Worm (Caenorhabditis elegans) whole organism, young adult: Measurements from ENCODE around the gene ZK1320.3.

Experiments used
- B0035.1 ChIP-seq: sonication (generic microtip); optimal IDR thresholded peaks from 2 replicates; lab custom pipeline; 2016; ENCODE audit warnings: missing genetic modification characterization, mild to moderate bottlenecking, missing compliant biosample characterization, missing genotype, missing genetic modification reagents
- C17E4.6 ChIP-seq: fragments of 200-800 bp; sonication (Bioruptor generic); IDR thresholded peaks from 2 replicates; pipeline ENCODE4 v1.3.6; 2022; ENCODE audit warnings: missing genetic modification reagents, missing genetic modification characterization, missing compliant biosample characterization
- D2030.7 ChIP-seq: fragments of 200-800 bp; sonication (Bioruptor generic); IDR thresholded peaks from 2 replicates; pipeline ENCODE4 v1.3.6; 2022; ENCODE audit warnings: missing genetic modification reagents, missing genetic modification characterization, missing compliant biosample characterization
- F10E7.11 ChIP-seq: sonication (generic microtip); optimal IDR thresholded peaks from 2 replicates; lab custom pipeline; 2017; ENCODE audit warnings: mild to moderate bottlenecking, missing genetic modification characterization, moderate library complexity, missing compliant biosample characterization
- F22D6.2 ChIP-seq: sonication (generic microtip); optimal IDR thresholded peaks from 2 replicates; lab custom pipeline; 2016; ENCODE audit warnings: mild to moderate bottlenecking, missing genetic modification characterization, missing compliant biosample characterization
- F23B12.7 ChIP-seq: sonication (generic microtip); optimal IDR thresholded peaks from 2 replicates; lab custom pipeline; 2017; ENCODE audit warnings: missing genetic modification characterization, mild to moderate bottlenecking, missing compliant biosample characterization, antibody characterized with exemption, moderate library complexity; ENCODE audit not compliant: insufficient read depth
- F37B4.10 ChIP-seq: fragments of 200-800 bp; sonication (Bioruptor generic); IDR thresholded peaks from 2 replicates; pipeline ENCODE4 v1.3.6; 2022; ENCODE audit warnings: missing genetic modification characterization, missing compliant biosample characterization
- F49E8.2 ChIP-seq: sonication (generic microtip); optimal IDR thresholded peaks from 3 replicates; lab custom pipeline; 2017; ENCODE audit warnings: missing genetic modification characterization, mild to moderate bottlenecking, missing compliant biosample characterization, antibody characterized with exemption, moderate library complexity; ENCODE audit not compliant: insufficient read depth
- ZK185.1 ChIP-seq: sonication (generic microtip); optimal IDR thresholded peaks from 2 replicates; lab custom pipeline; 2016; ENCODE audit warnings: mild to moderate bottlenecking, missing genetic modification characterization, missing compliant biosample characterization; ENCODE audit not compliant: poor library complexity, severe bottlenecking
- akir-1 ChIP-seq: fragments of 200-800 bp; sonication (Bioruptor generic); optimal IDR thresholded peaks from 2 replicates; lab custom pipeline; 2018; ENCODE audit warnings: mild to moderate bottlenecking, missing genetic modification characterization, moderate library complexity, missing compliant biosample characterization
- ama-1 ChIP-seq, 3 experiments: fragments of 150-350 bp in 1 of 3; sonication (generic microtip) in 2 of 3; optimal IDR thresholded peaks; 2 replicates each; lab custom pipeline; 2014 to 2018; ENCODE audit warnings: missing biosample characterization in 2 of 3, missing genetic modification characterization in 2 of 3, missing genetic modification reagents in 2 of 3
- aptf-2 ChIP-seq: fragments of 200-800 bp; sonication (Bioruptor generic); conservative IDR thresholded peaks from 2 replicates; pipeline ENCODE4 v1.3.6; 2022; ENCODE audit warnings: missing genetic modification reagents, missing genetic modification characterization, missing compliant biosample characterization
- attf-3 ChIP-seq: fragments of 200-800 bp; sonication (Bioruptor generic); conservative IDR thresholded peaks from 2 replicates; pipeline ENCODE4 v1.3.6; 2022; ENCODE audit warnings: missing genetic modification reagents, missing genetic modification characterization, missing compliant biosample characterization
- ccch-3 ChIP-seq: fragments of 200-800 bp; sonication (Bioruptor generic); optimal IDR thresholded peaks from 2 replicates; lab custom pipeline; 2018; ENCODE audit warnings: mild to moderate bottlenecking, missing genetic modification characterization, missing compliant biosample characterization
- cebp-1 ChIP-seq, 2 experiments: fragments of 200-800 bp in 1 of 2; sonication (Bioruptor generic) in 1 of 2; sonication (generic microtip) in 1 of 2; IDR thresholded peaks in 1 of 2; optimal IDR thresholded peaks in 1 of 2; 2 replicates each; pipeline versions ENCODE4 v1.3.6 to Lab custom; 2017 to 2022; ENCODE audit warnings: missing compliant biosample characterization in 2 of 2, missing genetic modification characterization in 2 of 2, mild to moderate bottlenecking in 1 of 2, missing genetic modification reagents in 1 of 2, moderate library complexity in 1 of 2
- ceh-91 ChIP-seq: fragments of 200-800 bp; sonication (Bioruptor generic); IDR thresholded peaks from 2 replicates; pipeline ENCODE4 v1.3.6; 2022; ENCODE audit warnings: missing genetic modification reagents, missing genetic modification characterization, missing compliant biosample characterization
- dpff-1 ChIP-seq: sonication (generic microtip); optimal IDR thresholded peaks from 2 replicates; lab custom pipeline; 2017; ENCODE audit warnings: mild to moderate bottlenecking, missing genetic modification characterization, missing compliant biosample characterization
- efl-1 ChIP-seq: fragments of 150-350 bp; optimal IDR thresholded peaks from 2 replicates; lab custom pipeline; 2014; ENCODE audit warnings: missing biosample characterization, missing genetic modification reagents, missing genetic modification characterization
- egl-18 ChIP-seq: fragments of 200-800 bp; sonication (Bioruptor generic); IDR thresholded peaks from 2 replicates; pipeline ENCODE4 v1.3.6; 2022; ENCODE audit warnings: missing genetic modification reagents, missing genetic modification characterization, missing compliant biosample characterization
- ets-4 ChIP-seq: fragments of 200-800 bp; sonication (Bioruptor generic); optimal IDR thresholded peaks from 2 replicates; lab custom pipeline; 2018; ENCODE audit warnings: mild to moderate bottlenecking, missing genetic modification characterization, missing compliant biosample characterization
- fkh-3 ChIP-seq: sonication (generic microtip); optimal IDR thresholded peaks from 2 replicates; lab custom pipeline; 2016; ENCODE audit warnings: mild to moderate bottlenecking, missing genetic modification characterization, missing compliant biosample characterization
- him-1 ChIP-seq: sonication (generic microtip); optimal IDR thresholded peaks from 2 replicates; lab custom pipeline; 2016; ENCODE audit warnings: missing genotype, missing genetic modification reagents, missing genetic modification characterization, missing compliant biosample characterization
- hmg-1.2 ChIP-seq: fragments of 200-800 bp; sonication (Bioruptor generic); IDR thresholded peaks from 2 replicates; pipeline ENCODE4 v1.3.6; 2022; ENCODE audit warnings: missing genetic modification reagents, missing genetic modification characterization, missing compliant biosample characterization
- hmg-20 ChIP-seq: fragments of 200-800 bp; sonication (Bioruptor generic); IDR thresholded peaks from 2 replicates; pipeline ENCODE4 v1.3.6; 2022; ENCODE audit warnings: missing genetic modification reagents, missing genetic modification characterization, missing compliant biosample characterization
- lin-54 ChIP-seq: fragments of 200-800 bp; sonication (Bioruptor generic); optimal IDR thresholded peaks from 2 replicates; lab custom pipeline; 2018; ENCODE audit warnings: mild to moderate bottlenecking, missing genetic modification characterization, missing compliant biosample characterization
- lsl-1 ChIP-seq: fragments of 200-800 bp; sonication (Bioruptor generic); optimal IDR thresholded peaks from 2 replicates; lab custom pipeline; 2018; ENCODE audit warnings: mild to moderate bottlenecking, missing genetic modification characterization, moderate library complexity, missing compliant biosample characterization
- madf-6 ChIP-seq: fragments of 200-800 bp; sonication (Bioruptor generic); IDR thresholded peaks from 2 replicates; pipeline ENCODE4 v1.3.6; 2022; ENCODE audit warnings: missing genetic modification reagents, missing genetic modification characterization, missing compliant biosample characterization
- madf-8 ChIP-seq: fragments of 200-800 bp; sonication (Bioruptor generic); conservative IDR thresholded peaks from 2 replicates; pipeline ENCODE4 v1.3.6; 2022; ENCODE audit warnings: missing genetic modification reagents, missing genetic modification characterization, missing compliant biosample characterization
- nfya-2 ChIP-seq: fragments of 200-800 bp; sonication (Bioruptor generic); IDR thresholded peaks from 2 replicates; pipeline ENCODE4 v1.3.6; 2022; ENCODE audit warnings: missing genetic modification reagents, missing genetic modification characterization, missing compliant biosample characterization
- nhr-27 ChIP-seq: fragments of 200-800 bp; sonication (Bioruptor generic); optimal IDR thresholded peaks from 2 replicates; lab custom pipeline; 2018; ENCODE audit warnings: mild to moderate bottlenecking, missing genetic modification characterization, moderate library complexity, missing compliant biosample characterization
- nhr-80 ChIP-seq: sonication (generic microtip); optimal IDR thresholded peaks from 2 replicates; lab custom pipeline; 2016; ENCODE audit warnings: missing genetic modification characterization, missing compliant biosample characterization
- rec-8 ChIP-seq, 2 experiments: sonication (generic microtip); optimal IDR thresholded peaks; 2 replicates each; lab custom pipeline; 2016; ENCODE audit warnings: mild to moderate bottlenecking in 2 of 2, missing genetic modification characterization in 2 of 2, missing genetic modification reagents in 2 of 2, missing genotype in 2 of 2, missing biosample characterization in 1 of 2, missing compliant biosample characterization in 1 of 2, moderate library complexity in 1 of 2
- sdz-38 ChIP-seq: sonication (generic microtip); optimal IDR thresholded peaks from 2 replicates; lab custom pipeline; 2016; ENCODE audit warnings: missing genotype, missing genetic modification characterization, missing compliant biosample characterization
- sea-2 ChIP-seq: fragments of 200-800 bp; sonication (Bioruptor generic); IDR thresholded peaks from 2 replicates; pipeline ENCODE4 v1.3.6; 2022; ENCODE audit warnings: missing genetic modification characterization, missing compliant biosample characterization
- snpc-1.3 ChIP-seq: sonication (generic microtip); optimal IDR thresholded peaks from 2 replicates; lab custom pipeline; 2017; ENCODE audit warnings: missing genetic modification characterization, mild to moderate bottlenecking, missing compliant biosample characterization, antibody characterized with exemption, moderate library complexity, missing genotype, missing genetic modification reagents; ENCODE audit not compliant: insufficient read depth
- snpc-4 ChIP-seq, 5 experiments: fragments of 150-350 bp in 1 of 5; sonication (generic microtip) in 4 of 5; optimal IDR thresholded peaks; 2 replicates each; lab custom pipeline; 2014 to 2018; ENCODE audit warnings: missing genetic modification characterization in 5 of 5, missing biosample characterization in 3 of 5, antibody characterized with exemption in 2 of 5, mild to moderate bottlenecking in 2 of 5, missing compliant biosample characterization in 2 of 5, missing genotype in 2 of 5, moderate library complexity in 2 of 5, missing genetic modification reagents in 1 of 5
- unc-130 ChIP-seq: sonication (generic microtip); optimal IDR thresholded peaks from 2 replicates; lab custom pipeline; 2016; ENCODE audit warnings: missing genetic modification reagents, missing genetic modification characterization, missing compliant biosample characterization
- unc-62 ChIP-seq: fragments of 150-350 bp; optimal IDR thresholded peaks from 2 replicates; lab custom pipeline; 2014; ENCODE audit warnings: missing biosample characterization, missing genetic modification reagents, missing genetic modification characterization
- xnd-1 ChIP-seq: sonication (generic microtip); optimal IDR thresholded peaks from 2 replicates; lab custom pipeline; 2016; ENCODE audit warnings: missing genotype, missing genetic modification reagents, missing genetic modification characterization, missing compliant biosample characterization
- zfh-2 ChIP-seq: fragments of 200-800 bp; sonication (Bioruptor generic); conservative IDR thresholded peaks from 2 replicates; pipeline ENCODE4 v1.3.6; 2022; ENCODE audit warnings: missing genetic modification reagents, missing genetic modification characterization, missing compliant biosample characterization
- ztf-6 ChIP-seq: fragments of 200-800 bp; sonication (Bioruptor generic); IDR thresholded peaks from 2 replicates; pipeline ENCODE4 v1.3.6; 2022; ENCODE audit warnings: missing genetic modification reagents, missing genetic modification characterization, missing compliant biosample characterization

ZK1320.3 gene

ce11 chrII:9649191-9649590 is 11.0 kb downstream of the ZK1320.3 start, which contains the start of gene ZK1307.9:
ZK1307.9 (plus strand) TSS chrII:9649491.
- TF ChIP-seq zfh-2 (GFP tag; lab: Robert Waterston, UW), result no peak
- peak; percentile 21 for TF ChIP-seq ama-1 (optimal IDR thresholded peaks at IDR 0.05; lab: Kevin White, UChicago)
- no peak for TF ChIP-seq ama-1 (GFP tag; optimal IDR thresholded peaks at IDR 0.05; lab: Kevin White, UChicago)
- TF ChIP-seq hmg-1.2 (GFP tag; lab: Robert Waterston, UW), result 0 out of 2 replicates have a peak, but pooled peaks have one; percentile 18
- no peak for TF ChIP-seq nhr-27 (tag; lab: Kevin White, UChicago)
- TF ChIP-seq madf-6 (GFP tag; lab: Robert Waterston, UW), result peak; percentile 39; the same call in 1 of the 2 replicates
- TF ChIP-seq fkh-3 (tag; lab: Kevin White, UChicago), result no peak

- TF ChIP-seq cebp-1 (GFP tag; IDR thresholded peaks at IDR 0.05; lab: Robert Waterston, UW) (no peak), cebp-1 (tag; optimal IDR thresholded peaks at IDR 0.05; lab: Kevin White, UChicago) (peak; percentile 77), xnd-1 (tag; lab: Kevin White, UChicago) (peak; percentile 94), zfh-2 (GFP tag; lab: Robert Waterston, UW) (no peak), unc-62 (GFP tag; lab: Kevin White, UChicago) (peak; percentile 28), ccch-3 (GFP tag; lab: Kevin White, UChicago) (no peak), ets-4 (GFP tag; lab: Kevin White, UChicago) (no peak), dpff-1 (no peak), rec-8 (tag; optimal IDR thresholded peaks at IDR 0.05; lab: Kevin White, UChicago) (no peak), ceh-91 (GFP tag; lab: Robert Waterston, UW) (peak; percentile 27; the same call in 1 of the 2 replicates), F23B12.7 (tag; lab: Kevin White, UChicago) (peak; percentile 12), F37B4.10 (no peak), nhr-80 (tag; lab: Kevin White, UChicago) (peak; percentile 65), F49E8.2 (tag; lab: Kevin White, UChicago) (peak; percentile 11), ZK185.1 (tag; lab: Kevin White, UChicago) (no peak), aptf-2 (no peak), D2030.7 (GFP tag; lab: Robert Waterston, UW) (peak; percentile 62; the same call in 1 of the 2 replicates), F22D6.2 (tag; lab: Kevin White, UChicago) (no peak), him-1 (tag; lab: Kevin White, UChicago) (no peak), snpc-1.3 (peak; percentile 70), lsl-1 (GFP tag; lab: Kevin White, UChicago) (peak; percentile 96), madf-8 (GFP tag; lab: Robert Waterston, UW) (peak; percentile 76), efl-1 (peak; percentile 41), hmg-1.2 (GFP tag; lab: Robert Waterston, UW) (no peak), ama-1 (optimal IDR thresholded peaks at IDR 0.05; lab: Kevin White, UChicago) (no peak), ama-1 (GFP tag; optimal IDR thresholded peaks at IDR 0.05; lab: Kevin White, UChicago) (no peak), akir-1 (no peak), hmg-20 (GFP tag; lab: Robert Waterston, UW) (no peak), madf-6 (GFP tag; lab: Robert Waterston, UW) (peak; percentile 97), C17E4.6 (GFP tag; lab: Robert Waterston, UW) (no peak), sea-2 (GFP tag; lab: Robert Waterston, UW) (no peak), F10E7.11 (tag; lab: Kevin White, UChicago) (no peak), ztf-6 (no peak), B0035.1 (tag; lab: Kevin White, UChicago) (no peak), attf-3 (no peak), lin-54 (peak; percentile 80), snpc-4 (GFP tag; optimal IDR thresholded peaks at IDR 0.05; lab: Kevin White, UChicago) (no peak), snpc-4 (tag; optimal IDR thresholded peaks at IDR 0.05; lab: Kevin White, UChicago) (no peak), nfya-2 (GFP tag; lab: Robert Waterston, UW) (no peak), unc-130 (GFP tag; lab: Kevin White, UChicago) (no peak), sdz-38 (tag; lab: Kevin White, UChicago) (no peak), egl-18 (no peak)
These were observed 13.0 kb downstream of the ZK1320.3 start, which contains the start of gene sqv-8 for ce11 chrII:9646928-9647838. sqv-8 (plus strand) TSS chrII:9646978.
